Worm (Caenorhabditis elegans) whole organism, late embryonic: ENCODE results near the gene Y73B6BL.31.

ENCODE experiments used
- ama-1 ChIP-seq: fragments of 150-350 bp; optimal IDR thresholded peaks from 2 replicates; lab custom pipeline; 2014
- ceh-24 ChIP-seq: sonication (generic microtip); optimal IDR thresholded peaks from 2 replicates; lab custom pipeline; 2016; ENCODE audit warnings: mild to moderate bottlenecking, missing genetic modification characterization, missing compliant biosample characterization
- nhr-11 ChIP-seq: fragments of 150-350 bp; optimal IDR thresholded peaks from 2 replicates; lab custom pipeline; 2014; ENCODE audit warnings: missing biosample characterization, missing genetic modification characterization
- odd-2 ChIP-seq: sonication (generic microtip); optimal IDR thresholded peaks from 2 replicates; lab custom pipeline; 2017; ENCODE audit warnings: antibody characterized with exemption, mild to moderate bottlenecking, missing genetic modification characterization, missing compliant biosample characterization
- pax-1 ChIP-seq: fragments of 150-350 bp; optimal IDR thresholded peaks from 2 replicates; lab custom pipeline; 2014; ENCODE audit warnings: missing biosample characterization, missing genetic modification characterization
- sox-4 ChIP-seq: sonication (generic microtip); optimal IDR thresholded peaks from 2 replicates; lab custom pipeline; 2017; ENCODE audit warnings: mild to moderate bottlenecking, missing genetic modification characterization, inconsistent platforms, missing compliant biosample characterization
- unc-86 ChIP-seq: sonication (generic microtip); optimal IDR thresholded peaks from 2 replicates; lab custom pipeline; 2016; ENCODE audit warnings: missing genetic modification characterization, missing compliant biosample characterization

ce11 chrIV:6426089-6426715, 15.5 kb upstream of the Y73B6BL.31 start, which contains the start of gene acp-6:
- TF ChIP-seq sox-4 (tag; lab: Kevin White, UChicago) (no peak), ama-1 (lab: Kevin White, UChicago) (no peak), unc-86 (tag; lab: Kevin White, UChicago) (no peak), pax-1 (tag; lab: Kevin White, UChicago) (no peak), ceh-24 (tag; lab: Kevin White, UChicago) (no peak), odd-2 (tag; lab: Kevin White, UChicago) (no peak), nhr-11 (no peak)
